Worm (Caenorhabditis elegans): ENCODE data around the gene Y25C1A.13.

DNA sequence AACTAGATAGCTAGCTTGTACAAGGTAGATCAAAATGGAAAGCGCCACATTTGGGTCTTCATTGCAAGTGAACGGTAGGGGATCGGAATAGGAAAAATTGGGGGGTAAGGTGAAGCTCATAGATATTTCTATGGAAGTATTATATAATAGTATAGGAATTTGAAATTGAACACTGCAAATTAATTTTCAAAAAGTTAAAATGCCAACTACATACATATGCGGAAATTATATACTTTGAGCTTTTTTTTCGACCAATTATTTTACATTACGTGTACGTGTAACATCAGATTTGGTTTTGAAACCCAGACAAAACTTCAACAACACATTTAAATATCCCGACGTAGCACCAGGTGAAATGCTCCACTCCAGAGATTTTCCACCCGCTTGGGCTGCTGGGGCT is 15.0 kb downstream of the Y25C1A.13 start, which contains the start of gene srg-23:
- TF ChIP-seq blmp-1 (tag; optimal IDR thresholded peaks at IDR 0.05) (no peak), nhr-237 (tag; optimal IDR thresholded peaks at IDR 0.05) (no peak), fos-1 (tag; optimal IDR thresholded peaks at IDR 0.05) (no peak), ceh-63 (GFP tag; optimal IDR thresholded peaks at IDR 0.05) (no peak)

Data from whole organism, L1 larva.